Worm (Caenorhabditis elegans) whole organism, young adult: ENCODE data around the gene cdh-3.
"Not testable (repeated sequence)": the region's sequence is repeated elsewhere in the genome, so short reads cannot be mapped to it uniquely, and the experiment has no call there.

Experiments used
- B0261.1 ChIP-seq: sonication (generic microtip); optimal IDR thresholded peaks from 2 replicates; lab custom pipeline; 2016; ENCODE audit warnings: mild to moderate bottlenecking, missing genetic modification characterization, moderate library complexity, missing compliant biosample characterization
- B0336.3 ChIP-seq: fragments of 200-800 bp; sonication (Bioruptor generic); IDR thresholded peaks from 2 replicates; pipeline ENCODE4 v1.3.6; 2022; ENCODE audit warnings: missing genetic modification characterization, missing compliant biosample characterization
- C17E4.6 ChIP-seq: fragments of 200-800 bp; sonication (Bioruptor generic); IDR thresholded peaks from 2 replicates; pipeline ENCODE4 v1.3.6; 2022; ENCODE audit warnings: missing genetic modification reagents, missing genetic modification characterization, missing compliant biosample characterization
- D2030.7 ChIP-seq: fragments of 200-800 bp; sonication (Bioruptor generic); IDR thresholded peaks from 2 replicates; pipeline ENCODE4 v1.3.6; 2022; ENCODE audit warnings: missing genetic modification reagents, missing genetic modification characterization, missing compliant biosample characterization
- F33H1.4 ChIP-seq: fragments of 200-800 bp; sonication (Bioruptor generic); IDR thresholded peaks from 2 replicates; pipeline ENCODE4 v1.3.6; 2022; ENCODE audit warnings: missing genetic modification reagents, missing genetic modification characterization, missing compliant biosample characterization
- Y53G8AR.9 ChIP-seq: fragments of 200-800 bp; sonication (Bioruptor generic); conservative IDR thresholded peaks from 2 replicates; pipeline ENCODE4 v1.3.6; 2022; ENCODE audit warnings: missing genetic modification reagents, missing genetic modification characterization, missing compliant biosample characterization
- Y56A3A.18 ChIP-seq: fragments of 200-800 bp; sonication (Bioruptor generic); IDR thresholded peaks from 2 replicates; pipeline ENCODE4 v1.3.6; 2022; ENCODE audit warnings: missing genetic modification reagents, missing genetic modification characterization, missing compliant biosample characterization
- Y95B8A.8 ChIP-seq: fragments of 200-800 bp; sonication (Bioruptor generic); IDR thresholded peaks from 2 replicates; pipeline ENCODE4 v1.3.6; 2022; ENCODE audit warnings: missing genetic modification reagents, missing genetic modification characterization, missing compliant biosample characterization
- attf-3 ChIP-seq: fragments of 200-800 bp; sonication (Bioruptor generic); conservative IDR thresholded peaks from 2 replicates; pipeline ENCODE4 v1.3.6; 2022; ENCODE audit warnings: missing genetic modification reagents, missing genetic modification characterization, missing compliant biosample characterization
- attf-5 ChIP-seq: fragments of 200-800 bp; sonication (Bioruptor generic); optimal IDR thresholded peaks from 2 replicates; lab custom pipeline; 2018; ENCODE audit warnings: mild to moderate bottlenecking, missing genetic modification characterization, missing compliant biosample characterization
- cebp-1 ChIP-seq, 2 experiments: fragments of 200-800 bp in 1 of 2; sonication (Bioruptor generic) in 1 of 2; sonication (generic microtip) in 1 of 2; IDR thresholded peaks in 1 of 2; optimal IDR thresholded peaks in 1 of 2; 2 replicates each; pipeline versions ENCODE4 v1.3.6 to Lab custom; 2017 to 2022; ENCODE audit warnings: missing compliant biosample characterization in 2 of 2, missing genetic modification characterization in 2 of 2, mild to moderate bottlenecking in 1 of 2, missing genetic modification reagents in 1 of 2, moderate library complexity in 1 of 2
- ceh-91 ChIP-seq: fragments of 200-800 bp; sonication (Bioruptor generic); IDR thresholded peaks from 2 replicates; pipeline ENCODE4 v1.3.6; 2022; ENCODE audit warnings: missing genetic modification reagents, missing genetic modification characterization, missing compliant biosample characterization
- dox-1 ChIP-seq: fragments of 200-800 bp; sonication (Bioruptor generic); IDR thresholded peaks from 2 replicates; pipeline ENCODE4 v1.3.6; 2022; ENCODE audit warnings: missing genetic modification reagents, missing genetic modification characterization, missing compliant biosample characterization
- dpl-1 ChIP-seq: fragments of 150-350 bp; optimal IDR thresholded peaks from 2 replicates; lab custom pipeline; 2014; ENCODE audit warnings: missing biosample characterization, missing genetic modification reagents, missing genetic modification characterization
- egl-44 ChIP-seq: fragments of 200-800 bp; sonication (Bioruptor generic); IDR thresholded peaks from 2 replicates; pipeline ENCODE4 v1.3.6; 2022; ENCODE audit warnings: missing genetic modification reagents, missing genetic modification characterization, missing compliant biosample characterization
- ekl-4 ChIP-seq: fragments of 200-800 bp; sonication (Bioruptor generic); IDR thresholded peaks from 2 replicates; pipeline ENCODE4 v1.3.6; 2022; ENCODE audit warnings: missing genetic modification reagents, missing genetic modification characterization, missing compliant biosample characterization
- hmg-1.2 ChIP-seq: fragments of 200-800 bp; sonication (Bioruptor generic); IDR thresholded peaks from 2 replicates; pipeline ENCODE4 v1.3.6; 2022; ENCODE audit warnings: missing genetic modification reagents, missing genetic modification characterization, missing compliant biosample characterization
- hmg-20 ChIP-seq: fragments of 200-800 bp; sonication (Bioruptor generic); IDR thresholded peaks from 2 replicates; pipeline ENCODE4 v1.3.6; 2022; ENCODE audit warnings: missing genetic modification reagents, missing genetic modification characterization, missing compliant biosample characterization
- hsf-1 ChIP-seq: fragments of 200-800 bp; sonication (Bioruptor generic); IDR thresholded peaks from 2 replicates; pipeline ENCODE4 v1.3.6; 2022; ENCODE audit warnings: missing genetic modification reagents, missing genetic modification characterization, missing compliant biosample characterization
- let-607 ChIP-seq, 2 experiments: fragments of 200-800 bp in 1 of 2; sonication (Bioruptor generic) in 1 of 2; sonication (generic microtip) in 1 of 2; optimal IDR thresholded peaks; 2 replicates each; lab custom pipeline; 2016 to 2018; ENCODE audit warnings: mild to moderate bottlenecking in 2 of 2, missing compliant biosample characterization in 2 of 2, missing genetic modification characterization in 2 of 2, moderate library complexity in 2 of 2, missing genotype in 1 of 2
- lin-40 ChIP-seq: sonication (generic microtip); optimal IDR thresholded peaks from 2 replicates; lab custom pipeline; 2016; ENCODE audit warnings: missing genetic modification characterization, mild to moderate bottlenecking, missing compliant biosample characterization, missing genotype, missing genetic modification reagents
- lin-54 ChIP-seq: fragments of 200-800 bp; sonication (Bioruptor generic); optimal IDR thresholded peaks from 2 replicates; lab custom pipeline; 2018; ENCODE audit warnings: mild to moderate bottlenecking, missing genetic modification characterization, missing compliant biosample characterization
- lsl-1 ChIP-seq: fragments of 200-800 bp; sonication (Bioruptor generic); optimal IDR thresholded peaks from 2 replicates; lab custom pipeline; 2018; ENCODE audit warnings: mild to moderate bottlenecking, missing genetic modification characterization, moderate library complexity, missing compliant biosample characterization
- madf-3 ChIP-seq: fragments of 200-800 bp; sonication (Bioruptor generic); IDR thresholded peaks from 2 replicates; pipeline ENCODE4 v1.3.6; 2022; ENCODE audit warnings: missing genetic modification reagents, missing genetic modification characterization, missing compliant biosample characterization
- madf-6 ChIP-seq: fragments of 200-800 bp; sonication (Bioruptor generic); IDR thresholded peaks from 2 replicates; pipeline ENCODE4 v1.3.6; 2022; ENCODE audit warnings: missing genetic modification reagents, missing genetic modification characterization, missing compliant biosample characterization
- mcd-1 ChIP-seq: fragments of 200-800 bp; sonication (Bioruptor generic); IDR thresholded peaks from 2 replicates; pipeline ENCODE4 v1.3.6; 2022; ENCODE audit warnings: missing genetic modification reagents, missing genetic modification characterization, missing compliant biosample characterization
- nfyb-1 ChIP-seq: fragments of 200-800 bp; sonication (Bioruptor generic); IDR thresholded peaks from 2 replicates; pipeline ENCODE4 v1.3.6; 2022; ENCODE audit warnings: missing genetic modification reagents, missing genetic modification characterization, missing compliant biosample characterization
- nhr-80 ChIP-seq: sonication (generic microtip); optimal IDR thresholded peaks from 2 replicates; lab custom pipeline; 2016; ENCODE audit warnings: missing genetic modification characterization, missing compliant biosample characterization
- pbrm-1 ChIP-seq: fragments of 200-800 bp; sonication (Bioruptor generic); IDR thresholded peaks from 2 replicates; pipeline ENCODE4 v1.3.6; 2022; ENCODE audit warnings: missing genetic modification reagents, missing genetic modification characterization, missing compliant biosample characterization
- rcor-1 ChIP-seq: fragments of 200-800 bp; sonication (Bioruptor generic); IDR thresholded peaks from 2 replicates; pipeline ENCODE4 v1.3.6; 2022; ENCODE audit warnings: missing genetic modification reagents, missing genetic modification characterization, missing compliant biosample characterization
- rec-8 ChIP-seq, 2 experiments: sonication (generic microtip); optimal IDR thresholded peaks; 2 replicates each; lab custom pipeline; 2016; ENCODE audit warnings: mild to moderate bottlenecking in 2 of 2, missing genetic modification characterization in 2 of 2, missing genetic modification reagents in 2 of 2, missing genotype in 2 of 2, missing biosample characterization in 1 of 2, missing compliant biosample characterization in 1 of 2, moderate library complexity in 1 of 2
- rpc-1 ChIP-seq, 2 experiments: fragments of 150-350 bp in 1 of 2; sonication (generic microtip) in 1 of 2; optimal IDR thresholded peaks; 2 replicates each; lab custom pipeline; 2014 to 2018; ENCODE audit warnings: missing biosample characterization in 1 of 2, missing genetic modification characterization in 1 of 2, missing genetic modification reagents in 1 of 2, missing genotype in 1 of 2
- sptf-2 ChIP-seq: fragments of 200-800 bp; sonication (Bioruptor generic); optimal IDR thresholded peaks from 2 replicates; lab custom pipeline; 2018; ENCODE audit warnings: mild to moderate bottlenecking, missing genetic modification characterization, missing compliant biosample characterization
- tbp1 ChIP-seq: fragments of 200-800 bp; sonication (Bioruptor generic); optimal IDR thresholded peaks from 2 replicates; lab custom pipeline; 2018; ENCODE audit warnings: mild to moderate bottlenecking, missing genetic modification characterization, missing compliant biosample characterization
- ztf-18 ChIP-seq: sonication (generic microtip); optimal IDR thresholded peaks from 2 replicates; lab custom pipeline; 2016; ENCODE audit warnings: missing genotype, mild to moderate bottlenecking, missing genetic modification characterization, missing compliant biosample characterization

Gene cdh-3

ce11 chrIII:7772901-7773300 is 18.7 kb upstream of the cdh-3 start, which contains the start of the genes ZK686.6 and ZK686.1:
TSS of gene ZK686.6 (minus strand) at chrIII:7773001.
TSS of gene ZK686.1 (plus strand) at chrIII:7773134.
- TF ChIP-seq sptf-2 (GFP tag; lab: Kevin White, UChicago) (no peak), ceh-91 (GFP tag; lab: Robert Waterston, UW) (peak; percentile 56; the same call in 1 of the 2 replicates), egl-44 (GFP tag; lab: Robert Waterston, UW) (no peak), dpl-1 (GFP tag; lab: Kevin White, UChicago) (no peak), rec-8 (tag; optimal IDR thresholded peaks at IDR 0.05; lab: Kevin White, UChicago) (no peak), attf-5 (no peak)

- TF ChIP-seq madf-6 (GFP tag; lab: Robert Waterston, UW) (peak; percentile 61), B0336.3 (GFP tag; lab: Robert Waterston, UW) (0 out of 2 replicates have a peak, but pooled peaks have one; percentile 27), dox-1 (peak; percentile 91), rpc-1 (optimal IDR thresholded peaks at IDR 0.05; lab: Kevin White, UChicago) (peak; percentile 5), rpc-1 (tag; optimal IDR thresholded peaks at IDR 0.05; lab: Kevin White, UChicago) (peak; percentile 64), mcd-1 (peak; percentile 87), attf-5 (peak; percentile 32), cebp-1 (tag; optimal IDR thresholded peaks at IDR 0.05; lab: Kevin White, UChicago) (peak; percentile 59), ztf-18 (peak; percentile 94), let-607 (tag; optimal IDR thresholded peaks at IDR 0.05; lab: Kevin White, UChicago) (peak in 1 of 2 experiments; percentile 5), hsf-1 (GFP tag; lab: Robert Waterston, UW) (peak; percentile 60; the same call in 1 of the 2 replicates), C17E4.6 (GFP tag; lab: Robert Waterston, UW) (peak; percentile 57; the same call in 1 of the 2 replicates), lin-40 (peak; percentile 34), nhr-80 (tag; lab: Kevin White, UChicago) (peak; percentile 3), pbrm-1 (GFP tag; lab: Robert Waterston, UW) (peak; percentile 82), rcor-1 (GFP tag; lab: Robert Waterston, UW) (peak; percentile 70), lin-54 (GFP tag; lab: Kevin White, UChicago) (peak; percentile 53), hmg-1.2 (GFP tag; lab: Robert Waterston, UW) (peak; percentile 47), D2030.7 (GFP tag; lab: Robert Waterston, UW) (peak; percentile 70), Y56A3A.18 (GFP tag; lab: Robert Waterston, UW) (peak; percentile 55; the same call in 1 of the 2 replicates), Y95B8A.8 (GFP tag; lab: Robert Waterston, UW) (peak; percentile 74), lsl-1 (GFP tag; lab: Kevin White, UChicago) (peak; percentile 34), madf-3 (GFP tag; lab: Robert Waterston, UW) (peak; percentile 67; the same call in 1 of the 2 replicates), tbp1 (GFP tag; lab: Kevin White, UChicago) (peak; percentile 66), attf-3 (GFP tag; lab: Robert Waterston, UW) (peak; percentile 77), nfyb-1 (GFP tag; lab: Robert Waterston, UW) (peak; percentile 77), ekl-4 (GFP tag; lab: Robert Waterston, UW) (peak; percentile 64), F33H1.4 (GFP tag; lab: Robert Waterston, UW) (peak; percentile 62), B0261.1 (peak; percentile 62), hmg-20 (GFP tag; lab: Robert Waterston, UW) (0 out of 2 replicates have a peak, but pooled peaks have one; percentile 9), Y53G8AR.9 (GFP tag; lab: Robert Waterston, UW) (peak; percentile 90), ceh-91 (GFP tag; lab: Robert Waterston, UW) (0 out of 2 replicates have a peak, but pooled peaks have one; percentile 17)
- not testable (repeated sequence) for TF ChIP-seq cebp-1 (GFP tag; IDR thresholded peaks at IDR 0.05; lab: Robert Waterston, UW)
These were observed 16.7 kb upstream of the cdh-3 start for ce11 chrIII:7770986-7771385.
